Fruit fly (Drosophila melanogaster): Measurements from ENCODE around the gene CG14635.

CG14635 gene

DNA sequence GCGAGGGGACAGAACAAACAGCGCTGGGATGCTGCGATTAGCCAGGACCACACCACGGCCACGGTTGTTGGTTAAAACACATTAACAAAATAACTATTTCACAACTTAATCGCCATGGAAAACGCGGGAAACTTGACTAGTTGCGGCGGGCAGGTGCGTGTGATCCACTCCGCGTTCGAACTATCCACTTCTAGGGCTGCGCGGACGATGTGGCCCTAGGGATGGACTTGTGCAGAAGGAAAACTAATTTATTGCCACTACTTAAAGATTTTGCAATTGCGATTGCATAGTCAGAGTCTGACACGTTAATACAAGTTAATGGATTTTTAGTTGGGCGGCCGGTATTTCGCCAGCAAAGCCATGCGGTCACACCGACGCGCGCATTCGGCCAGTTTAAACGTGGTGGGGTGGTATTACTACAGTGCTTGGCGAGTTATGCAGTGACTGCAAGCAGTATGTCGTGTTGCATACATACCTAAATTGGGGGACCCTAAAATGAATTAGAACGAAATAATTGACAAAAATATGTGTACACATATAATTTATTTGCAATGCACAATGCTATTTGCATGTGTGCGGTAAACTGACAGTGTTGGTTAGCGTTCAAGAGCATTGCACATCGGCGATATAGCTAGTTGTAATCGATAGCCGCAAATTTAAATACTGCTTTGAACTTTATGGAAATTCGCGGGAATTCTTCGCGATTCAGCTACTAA is 43.3 kb upstream of the CG14635 start, which contains the start of gene Rbf (continued):
- TF ChIP-seq CG10366 (GFP tag; IDR thresholded peaks at IDR 0.05) (no peak), NC2α (GFP tag; optimal IDR thresholded peaks at IDR 0.05) (no peak), Antp (GFP tag; optimal IDR thresholded peaks at IDR 0.05) (no peak), slp2 (GFP tag; optimal IDR thresholded peaks at IDR 0.05) (no peak), vfl (GFP tag; optimal IDR thresholded peaks at IDR 0.05) (no peak), dysf (GFP tag; IDR thresholded peaks at IDR 0.05) (no peak), toy (GFP tag; IDR thresholded peaks at IDR 0.05) (no peak), chif (GFP tag; optimal IDR thresholded peaks at IDR 0.05) (no peak), Dbx (GFP tag; IDR thresholded peaks at IDR 0.05) (no peak), CG11456 (GFP tag; IDR thresholded peaks at IDR 0.05) (no peak), Atf-2 (GFP tag; optimal IDR thresholded peaks at IDR 0.05) (no peak), sisA (GFP tag; IDR thresholded peaks at IDR 0.05) (no peak), CG12769 (tag; optimal IDR thresholded peaks at IDR 0.05) (no peak), CG17361 (GFP tag; IDR thresholded peaks at IDR 0.05) (no peak), pfk (GFP tag; optimal IDR thresholded peaks at IDR 0.05) (no peak), ken (GFP tag; IDR thresholded peaks at IDR 0.05) (no peak), Opbp (GFP tag; IDR thresholded peaks at IDR 0.05; ENCODE audit: partially characterized antibody) (0 out of 3 replicates have a peak, but pooled peaks have one; percentile 35), CG1647 (GFP tag; optimal IDR thresholded peaks at IDR 0.05) (no peak), en (GFP tag; optimal IDR thresholded peaks at IDR 0.05) (no peak), Rx (GFP tag; IDR thresholded peaks at IDR 0.05) (no peak), CG11723 (GFP tag; optimal IDR thresholded peaks at IDR 0.05) (no peak), CHES-1-like (GFP tag; optimal IDR thresholded peaks at IDR 0.05) (no peak), CG1024 (GFP tag; IDR thresholded peaks at IDR 0.05) (no peak), tup (GFP tag; optimal IDR thresholded peaks at IDR 0.05) (no peak), sim (GFP tag; IDR thresholded peaks at IDR 0.05) (no peak), vvl (GFP tag; IDR thresholded peaks at IDR 0.05) (no peak), Ada2b (GFP tag; IDR thresholded peaks at IDR 0.05) (no peak), CG8924 (tag; optimal IDR thresholded peaks at IDR 0.05) (no peak), CG14710 (tag; optimal IDR thresholded peaks at IDR 0.05) (peak; percentile 54), ftz-f1 (GFP tag; optimal IDR thresholded peaks at IDR 0.05) (no peak), CG13624 (GFP tag; optimal IDR thresholded peaks at IDR 0.05) (peak; percentile 33), lola (GFP tag; optimal IDR thresholded peaks at IDR 0.05) (no peak), dimm (GFP tag; IDR thresholded peaks at IDR 0.05) (no peak), CTCF (GFP tag; optimal IDR thresholded peaks at IDR 0.05) (no peak), CG17328 (GFP tag; IDR thresholded peaks at IDR 0.05) (no peak), CG4404 (GFP tag; IDR thresholded peaks at IDR 0.05) (no peak), CG10462 (GFP tag; optimal IDR thresholded peaks at IDR 0.05) (no peak), CG2678 (tag; optimal IDR thresholded peaks at IDR 0.05) (no peak), CG7839 (tag; optimal IDR thresholded peaks at IDR 0.05) (no peak), tx (GFP tag; optimal IDR thresholded peaks at IDR 0.05) (no peak), Dek (tag; optimal IDR thresholded peaks at IDR 0.05) (no peak), Oaz (GFP tag; IDR thresholded peaks at IDR 0.05) (no peak), fu2 (GFP tag; optimal IDR thresholded peaks at IDR 0.05) (no peak), corto (GFP tag; optimal IDR thresholded peaks at IDR 0.05) (no peak), Nf-YC (tag; optimal IDR thresholded peaks at IDR 0.05) (peak; percentile 11), CG18764 (GFP tag; optimal IDR thresholded peaks at IDR 0.05) (no peak), gce (GFP tag; IDR thresholded peaks at IDR 0.05) (no peak), slbo (GFP tag; IDR thresholded peaks at IDR 0.05) (no peak), CG10274 (GFP tag; optimal IDR thresholded peaks at IDR 0.05) (no peak), oc (tag; optimal IDR thresholded peaks at IDR 0.05) (no peak), cwo (GFP tag; optimal IDR thresholded peaks at IDR 0.05) (no peak), MESR4 (GFP tag; optimal IDR thresholded peaks at IDR 0.05) (peak; percentile 50)
